Worm (Caenorhabditis elegans): ENCODE measurements around the gene ZK892.6.

Gene ZK892.6

ce11 chrII:9984866-9985336 is 5.0 kb upstream of the ZK892.6 start (continued):
- TF ChIP-seq mep-1 (tag; optimal IDR thresholded peaks at IDR 0.05) (peak; percentile 55), xbp-1 (tag; optimal IDR thresholded peaks at IDR 0.05) (peak; percentile 60), fos-1 (tag; optimal IDR thresholded peaks at IDR 0.05) (peak; percentile 33), lin-14 (GFP tag; optimal IDR thresholded peaks at IDR 0.05) (peak; percentile 97), unc-30 (tag; optimal IDR thresholded peaks at IDR 0.05) (no peak), ces-1 (GFP tag; optimal IDR thresholded peaks at IDR 0.05) (no peak), sup-37 (GFP tag; optimal IDR thresholded peaks at IDR 0.05) (no peak), sptf-1 (tag; optimal IDR thresholded peaks at IDR 0.05) (no peak), nhr-237 (tag; optimal IDR thresholded peaks at IDR 0.05) (no peak), egl-13 (tag; optimal IDR thresholded peaks at IDR 0.05) (peak; percentile 84), ets-5 (GFP tag; IDR thresholded peaks at IDR 0.05) (no peak), vab-15 (tag; optimal IDR thresholded peaks at IDR 0.05) (no peak), nhr-28 (tag; optimal IDR thresholded peaks at IDR 0.05) (no peak), irx-1 (tag; optimal IDR thresholded peaks at IDR 0.05) (peak; percentile 49), isw-1 (GFP tag; IDR thresholded peaks at IDR 0.05) (peak; percentile 28; the same call in 1 of the 2 replicates), efl-1 (optimal IDR thresholded peaks at IDR 0.05) (peak; percentile 35 to 59), efl-1 (GFP tag; optimal IDR thresholded peaks at IDR 0.05 in 1 of 2) (peak; percentile 52 to 80), nhr-77 (tag; optimal IDR thresholded peaks at IDR 0.05) (peak; percentile 53), aha-1 (tag; optimal IDR thresholded peaks at IDR 0.05) (no peak), fkh-8 (tag; optimal IDR thresholded peaks at IDR 0.05) (peak; percentile 66), ceh-90 (tag; optimal IDR thresholded peaks at IDR 0.05) (no peak), jun-1 (tag; optimal IDR thresholded peaks at IDR 0.05) (no peak), egl-27 (tag; optimal IDR thresholded peaks at IDR 0.05) (peak; percentile 32 to 43), tbx-2 (tag; optimal IDR thresholded peaks at IDR 0.05) (peak; percentile 80), nhr-84 (tag; optimal IDR thresholded peaks at IDR 0.05) (no peak), hlh-4 (tag; optimal IDR thresholded peaks at IDR 0.05) (no peak), nhr-20 (tag; optimal IDR thresholded peaks at IDR 0.05) (peak; percentile 70), lin-39 (tag; optimal IDR thresholded peaks at IDR 0.05) (no peak), mef-2 (tag; optimal IDR thresholded peaks at IDR 0.05) (no peak), nhr-11 (tag; optimal IDR thresholded peaks at IDR 0.05) (peak; percentile 85), dsc-1 (tag; optimal IDR thresholded peaks at IDR 0.05) (peak; percentile 77), ceh-82 (tag; optimal IDR thresholded peaks at IDR 0.05) (peak in 2 of 3 experiments; percentile 2 to 25), ztf-11 (tag; optimal IDR thresholded peaks at IDR 0.05) (peak in 1 of 2 experiments; percentile 1), ztf-4 (tag; optimal IDR thresholded peaks at IDR 0.05) (peak; percentile 15), F16B12.6 (tag; optimal IDR thresholded peaks at IDR 0.05) (no peak), pag-3 (tag; optimal IDR thresholded peaks at IDR 0.05; ENCODE audit: borderline replicate concordance, insufficient read depth) (peak; percentile 37), sox-4 (tag; optimal IDR thresholded peaks at IDR 0.05) (no peak), nhr-12 (tag; optimal IDR thresholded peaks at IDR 0.05) (no peak), blmp-1 (tag; optimal IDR thresholded peaks at IDR 0.05) (peak; percentile 82), alr-1 (tag; optimal IDR thresholded peaks at IDR 0.05; ENCODE audit: borderline replicate concordance) (no peak), aly-2 (tag; optimal IDR thresholded peaks at IDR 0.05) (no peak), ceh-63 (GFP tag; optimal IDR thresholded peaks at IDR 0.05) (no peak), dpl-1 (GFP tag; optimal IDR thresholded peaks at IDR 0.05) (peak; percentile 20 to 68 (median 38)), skn-1 (tag; optimal IDR thresholded peaks at IDR 0.05) (no peak), unc-62 (GFP tag; optimal IDR thresholded peaks at IDR 0.05) (no peak), elt-3 (tag; optimal IDR thresholded peaks at IDR 0.05) (no peak), snu-23 (GFP tag; optimal IDR thresholded peaks at IDR 0.05) (peak; percentile 67), mab-9 (GFP tag; IDR thresholded peaks at IDR 0.05) (no peak), rnt-1 (tag; optimal IDR thresholded peaks at IDR 0.05) (peak; percentile 68), unc-86 (tag; optimal IDR thresholded peaks at IDR 0.05) (peak; percentile 73), fkh-10 (GFP tag; optimal IDR thresholded peaks at IDR 0.05) (peak; percentile 43), Y116A8C.19 (tag; optimal IDR thresholded peaks at IDR 0.05; ENCODE audit: borderline replicate concordance) (no peak), unc-98 (GFP tag; IDR thresholded peaks at IDR 0.05) (no peak), nhr-90 (tag; optimal IDR thresholded peaks at IDR 0.05; ENCODE audit: poor library complexity) (no peak)

All from whole organism, L1 larva.